Worm (Caenorhabditis elegans) whole organism, L4/young adult: ENCODE measurements around the gene tni-3.

Experiments used
- W03F9.2 ChIP-seq: fragments of 150-350 bp; optimal IDR thresholded peaks from 2 replicates; lab custom pipeline; 2014; ENCODE audit warnings: missing biosample characterization, missing genetic modification characterization
- dao-5 ChIP-seq: sonication (generic microtip); optimal IDR thresholded peaks from 2 replicates; lab custom pipeline; 2016; ENCODE audit warnings: missing genotype, missing genetic modification characterization, moderate library complexity, missing compliant biosample characterization
- him-1 ChIP-seq: sonication (generic microtip); optimal IDR thresholded peaks from 2 replicates; lab custom pipeline; 2016; ENCODE audit warnings: missing genotype, missing genetic modification reagents, missing genetic modification characterization, missing compliant biosample characterization

DNA sequence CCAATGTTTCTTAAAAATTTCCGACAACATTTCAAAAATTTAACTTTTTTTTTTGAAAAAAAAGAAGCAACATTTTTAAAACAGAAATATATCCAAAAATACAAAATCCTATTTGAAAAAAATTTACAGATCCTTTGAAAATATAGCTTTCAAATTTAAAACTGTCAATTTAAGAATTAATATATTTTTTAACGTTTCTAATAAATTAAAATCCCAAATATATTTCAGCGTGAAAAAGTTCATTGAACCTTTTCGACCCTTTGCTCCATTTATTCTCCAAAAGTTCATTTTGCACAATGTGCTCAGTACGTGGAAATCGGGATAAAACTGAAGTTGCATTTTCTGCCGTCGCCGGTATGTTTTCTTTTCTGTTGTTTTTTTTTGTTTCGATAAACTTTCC lies 2.1 kb downstream of the tni-3 start, which contains the start of gene phy-3:
- TF ChIP-seq him-1 (tag; lab: Kevin White, UChicago) (no peak), W03F9.2 (tag; lab: Kevin White, UChicago) (no peak), dao-5 (tag; lab: Kevin White, UChicago) (no peak)
